Worm (Caenorhabditis elegans) whole organism, mixed stage, embryonic: Measurements from ENCODE around the gene nlp-48.

Experiments
- M03D4.4 ChIP-seq: sonication (generic microtip); optimal IDR thresholded peaks from 2 replicates; lab custom pipeline; 2017; ENCODE audit warnings: mild to moderate bottlenecking, missing genetic modification characterization, missing compliant biosample characterization
- lsy-2 ChIP-seq: fragments of 150-350 bp; optimal IDR thresholded peaks from 2 replicates; lab custom pipeline; 2014; ENCODE audit warnings: missing biosample characterization, missing genetic modification characterization
- nhr-76 ChIP-seq: sonication (generic microtip); optimal IDR thresholded peaks from 2 replicates; lab custom pipeline; 2017; ENCODE audit warnings: missing biosample characterization, missing genetic modification characterization
- zip-8 ChIP-seq: fragments of 150-350 bp; optimal IDR thresholded peaks from 2 replicates; lab custom pipeline; 2014; ENCODE audit warnings: missing biosample characterization, missing genetic modification characterization

DNA sequence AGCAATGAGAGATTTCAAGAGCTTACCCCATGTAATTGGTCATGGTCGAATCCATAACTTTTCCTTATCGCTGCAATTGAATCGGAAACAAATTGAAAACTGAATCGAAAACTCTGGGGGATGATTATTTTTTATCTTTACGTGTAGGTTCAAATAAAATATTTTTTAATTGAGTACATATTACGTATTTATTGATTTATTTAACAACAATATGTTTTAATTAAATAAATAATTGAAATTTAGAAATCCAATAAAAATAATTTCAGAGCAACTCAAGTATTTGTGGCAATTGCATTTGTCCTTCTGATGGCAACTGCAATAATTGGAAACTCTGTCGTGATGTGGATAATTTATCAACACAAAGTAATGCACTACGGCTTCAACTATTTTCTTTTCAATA, 15.4 kb downstream of the nlp-48 start, which contains the start of gene C38C10.3:
- TF ChIP-seq M03D4.4: no peak
- TF ChIP-seq lsy-2 (tag; lab: Kevin White, UChicago): no peak
- no peak for TF ChIP-seq zip-8 (tag; lab: Kevin White, UChicago)
- TF ChIP-seq nhr-76: no peak
